Worm (Caenorhabditis elegans) whole organism, young adult: ENCODE measurements around the gene unc-112.

ENCODE experiments used
- F23B12.7 ChIP-seq: sonication (generic microtip); optimal IDR thresholded peaks from 2 replicates; lab custom pipeline; 2017; ENCODE audit warnings: missing genetic modification characterization, mild to moderate bottlenecking, missing compliant biosample characterization, antibody characterized with exemption, moderate library complexity; ENCODE audit not compliant: insufficient read depth
- ZK185.1 ChIP-seq: sonication (generic microtip); optimal IDR thresholded peaks from 2 replicates; lab custom pipeline; 2016; ENCODE audit warnings: mild to moderate bottlenecking, missing genetic modification characterization, missing compliant biosample characterization; ENCODE audit not compliant: poor library complexity, severe bottlenecking
- ama-1 ChIP-seq, 3 experiments: fragments of 150-350 bp in 1 of 3; sonication (generic microtip) in 2 of 3; optimal IDR thresholded peaks; 2 replicates each; lab custom pipeline; 2014 to 2018; ENCODE audit warnings: missing biosample characterization in 2 of 3, missing genetic modification characterization in 2 of 3, missing genetic modification reagents in 2 of 3
- attf-5 ChIP-seq: fragments of 200-800 bp; sonication (Bioruptor generic); optimal IDR thresholded peaks from 2 replicates; lab custom pipeline; 2018; ENCODE audit warnings: mild to moderate bottlenecking, missing genetic modification characterization, missing compliant biosample characterization
- ceh-100 ChIP-seq: fragments of 200-800 bp; sonication (Bioruptor generic); IDR thresholded peaks from 2 replicates; pipeline ENCODE4 v1.3.6; 2022; ENCODE audit warnings: missing genetic modification reagents, missing genetic modification characterization, missing compliant biosample characterization
- egl-44 ChIP-seq: fragments of 200-800 bp; sonication (Bioruptor generic); IDR thresholded peaks from 2 replicates; pipeline ENCODE4 v1.3.6; 2022; ENCODE audit warnings: missing genetic modification reagents, missing genetic modification characterization, missing compliant biosample characterization
- lin-35 ChIP-seq, 3 experiments: fragments of 150-350 bp in 2 of 3; sonication (generic microtip) in 1 of 3; optimal IDR thresholded peaks; 2 replicates each; lab custom pipeline; 2014 to 2018; ENCODE audit warnings: missing biosample characterization in 3 of 3, missing genetic modification characterization in 3 of 3, missing genetic modification reagents in 3 of 3
- lir-1 ChIP-seq: fragments of 200-800 bp; sonication (Bioruptor generic); conservative IDR thresholded peaks from 2 replicates; pipeline ENCODE4 v1.3.6; 2022; ENCODE audit warnings: missing genetic modification reagents, missing genetic modification characterization, missing compliant biosample characterization
- pbrm-1 ChIP-seq: fragments of 200-800 bp; sonication (Bioruptor generic); IDR thresholded peaks from 2 replicates; pipeline ENCODE4 v1.3.6; 2022; ENCODE audit warnings: missing genetic modification reagents, missing genetic modification characterization, missing compliant biosample characterization
- pha-4 ChIP-seq: fragments of 150-350 bp; sonication (generic microtip); optimal IDR thresholded peaks from 2 replicates; lab custom pipeline; 2014; ENCODE audit warnings: missing biosample characterization, missing genetic modification reagents, missing genetic modification characterization
- rec-8 ChIP-seq, 2 experiments: sonication (generic microtip); optimal IDR thresholded peaks; 2 replicates each; lab custom pipeline; 2016; ENCODE audit warnings: mild to moderate bottlenecking in 2 of 2, missing genetic modification characterization in 2 of 2, missing genetic modification reagents in 2 of 2, missing genotype in 2 of 2, missing biosample characterization in 1 of 2, missing compliant biosample characterization in 1 of 2, moderate library complexity in 1 of 2
- snpc-3.4 ChIP-seq: sonication (generic microtip); optimal IDR thresholded peaks from 2 replicates; lab custom pipeline; 2017; ENCODE audit warnings: missing genetic modification characterization, mild to moderate bottlenecking, missing compliant biosample characterization, antibody characterized with exemption, moderate library complexity, missing genotype, missing genetic modification reagents
- snpc-4 ChIP-seq, 5 experiments: fragments of 150-350 bp in 1 of 5; sonication (generic microtip) in 4 of 5; optimal IDR thresholded peaks; 2 replicates each; lab custom pipeline; 2014 to 2018; ENCODE audit warnings: missing genetic modification characterization in 5 of 5, missing biosample characterization in 3 of 5, antibody characterized with exemption in 2 of 5, mild to moderate bottlenecking in 2 of 5, missing compliant biosample characterization in 2 of 5, missing genotype in 2 of 5, moderate library complexity in 2 of 5, missing genetic modification reagents in 1 of 5
- ztf-18 ChIP-seq: sonication (generic microtip); optimal IDR thresholded peaks from 2 replicates; lab custom pipeline; 2016; ENCODE audit warnings: missing genotype, mild to moderate bottlenecking, missing genetic modification characterization, missing compliant biosample characterization

DNA sequence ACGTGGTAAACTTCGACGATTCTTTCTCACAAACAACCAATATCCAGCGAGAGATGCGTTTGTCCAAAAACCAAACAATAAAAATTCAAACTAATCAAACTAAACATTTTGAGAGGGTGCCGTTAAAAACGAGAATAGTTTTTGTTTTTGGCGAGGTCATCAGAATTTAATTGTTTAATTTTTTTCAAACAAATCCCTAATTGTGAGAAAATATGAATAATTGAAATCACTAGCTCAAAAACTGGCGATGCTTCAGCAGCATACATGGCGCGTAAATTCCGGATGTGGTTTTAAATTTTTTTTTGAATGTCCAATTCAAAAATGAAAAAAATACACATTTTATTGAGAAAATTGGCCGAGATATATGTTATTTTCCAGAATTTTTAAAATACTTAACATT lies 23.0 kb upstream of the unc-112 start, which contains the start of gene R08A2.1:
- TF ChIP-seq attf-5 (GFP tag; lab: Kevin White, UChicago) (no peak), ZK185.1 (tag; lab: Kevin White, UChicago) (no peak), lin-35 (GFP tag; optimal IDR thresholded peaks at IDR 0.05; lab: Kevin White, UChicago) (no peak), snpc-4 (GFP tag; optimal IDR thresholded peaks at IDR 0.05; lab: Kevin White, UChicago) (no peak), snpc-4 (tag; optimal IDR thresholded peaks at IDR 0.05; lab: Kevin White, UChicago) (no peak), ztf-18 (no peak), egl-44 (GFP tag; lab: Robert Waterston, UW) (no peak), ama-1 (optimal IDR thresholded peaks at IDR 0.05; lab: Kevin White, UChicago) (no peak), ama-1 (GFP tag; optimal IDR thresholded peaks at IDR 0.05; lab: Kevin White, UChicago) (no peak), ceh-100 (GFP tag; lab: Robert Waterston, UW) (no peak), pbrm-1 (GFP tag; lab: Robert Waterston, UW) (no peak), rec-8 (tag; optimal IDR thresholded peaks at IDR 0.05; lab: Kevin White, UChicago) (no peak), F23B12.7 (tag; lab: Kevin White, UChicago) (no peak), snpc-3.4 (no peak), pha-4 (no peak), lir-1 (GFP tag; lab: Robert Waterston, UW) (no peak)
